Fruit fly (Drosophila melanogaster) whole organism, embryonic: ENCODE data around the gene CG13385.

ENCODE experiments used
- Atf6 ChIP-seq: fragments of 200-800 bp; sonication (Bioruptor generic); IDR thresholded peaks from 2 replicates; pipeline ENCODE4 v1.3.6; 2022; ENCODE audit warnings: missing biosample characterization, missing genetic modification characterization
- Blimp-1 ChIP-seq: fragments of 200-800 bp; sonication (Bioruptor generic); optimal IDR thresholded peaks from 3 replicates; lab custom pipeline; 2018; ENCODE audit warnings: missing biosample characterization, missing genetic modification characterization, mild to moderate bottlenecking, moderate library complexity, missing genetic modification reagents
- C15 ChIP-seq: fragments of 200-800 bp; sonication (Bioruptor generic); IDR thresholded peaks from 3 replicates; pipeline ENCODE4 v1.3.6; 2022; ENCODE audit warnings: missing biosample characterization, missing genetic modification characterization
- CG10267 ChIP-seq: fragments of 200-800 bp; sonication (Bioruptor generic); optimal IDR thresholded peaks from 2 replicates; lab custom pipeline; 2018; ENCODE audit warnings: missing biosample characterization, mild to moderate bottlenecking, missing genetic modification characterization, moderate library complexity
- CG11560 ChIP-seq: fragments of 200-800 bp; sonication (Bioruptor generic); IDR thresholded peaks from 3 replicates; pipeline ENCODE4 v1.3.6; 2022; ENCODE audit warnings: missing biosample characterization, missing genetic modification characterization
- CG11695 ChIP-seq: fragments of 200-800 bp; sonication (Bioruptor generic); IDR thresholded peaks from 3 replicates; pipeline ENCODE4 v1.3.6; 2022; ENCODE audit warnings: missing biosample characterization, missing genetic modification characterization
- CG12391 ChIP-seq: fragments of 200-800 bp; sonication (Bioruptor generic); optimal IDR thresholded peaks from 3 replicates; lab custom pipeline; 2018; ENCODE audit warnings: missing biosample characterization, mild to moderate bottlenecking, missing genetic modification characterization, moderate library complexity
- CG12659 ChIP-seq: fragments of 200-800 bp; sonication (Bioruptor generic); optimal IDR thresholded peaks from 3 replicates; lab custom pipeline; 2017; ENCODE audit warnings: mild to moderate bottlenecking, missing biosample characterization, missing genetic modification reagents, missing genetic modification characterization
- CG13775 ChIP-seq: fragments of 200-800 bp; sonication (Bioruptor generic); optimal IDR thresholded peaks from 3 replicates; lab custom pipeline; 2017; ENCODE audit warnings: missing biosample characterization, mild to moderate bottlenecking, missing genetic modification characterization
- CG16863 ChIP-seq: fragments of 200-800 bp; sonication (Bioruptor generic); optimal IDR thresholded peaks from 3 replicates; lab custom pipeline; 2016; ENCODE audit warnings: missing biosample characterization, missing genetic modification characterization
- CG2678 ChIP-seq: fragments of 200-800 bp; sonication (Bioruptor generic); optimal IDR thresholded peaks from 3 replicates; lab custom pipeline; 2019; ENCODE audit warnings: missing biosample characterization, mild to moderate bottlenecking, missing genetic modification characterization, moderate library complexity
- CG2875 ChIP-seq: fragments of 200-800 bp; sonication (Bioruptor generic); optimal IDR thresholded peaks from 2 replicates; lab custom pipeline; 2017; ENCODE audit warnings: missing biosample characterization, mild to moderate bottlenecking, missing genetic modification characterization, missing genetic modification reagents
- CG33557 ChIP-seq: fragments of 200-800 bp; sonication (Bioruptor generic); optimal IDR thresholded peaks from 2 replicates; lab custom pipeline; 2019; ENCODE audit warnings: missing biosample characterization, mild to moderate bottlenecking, missing genetic modification characterization, moderate library complexity
- CG34376 ChIP-seq: fragments of 200-800 bp; sonication (Bioruptor generic); optimal IDR thresholded peaks from 2 replicates; lab custom pipeline; 2018; ENCODE audit warnings: missing biosample characterization, mild to moderate bottlenecking, missing genetic modification characterization
- CG34422 ChIP-seq: fragments of 200-800 bp; sonication (Bioruptor generic); IDR thresholded peaks from 3 replicates; pipeline ENCODE4 v1.3.6; 2022; ENCODE audit warnings: missing biosample characterization, missing genetic modification characterization
- CG4617 ChIP-seq: fragments of 200-800 bp; sonication (Bioruptor generic); optimal IDR thresholded peaks from 3 replicates; lab custom pipeline; 2016; ENCODE audit warnings: missing biosample characterization, missing genetic modification characterization, borderline replicate concordance
- CG6689 ChIP-seq: fragments of 200-800 bp; sonication (Bioruptor generic); IDR thresholded peaks from 2 replicates; pipeline ENCODE4 v1.3.6; 2022; ENCODE audit warnings: missing biosample characterization, missing genetic modification characterization
- CG7839 ChIP-seq: fragments of 200-800 bp; sonication (Bioruptor generic); optimal IDR thresholded peaks from 3 replicates; lab custom pipeline; 2018; ENCODE audit warnings: missing biosample characterization, mild to moderate bottlenecking, missing genetic modification characterization, moderate library complexity
- CG7963 ChIP-seq: fragments of 200-800 bp; sonication (Bioruptor generic); IDR thresholded peaks from 3 replicates; pipeline ENCODE4 v1.3.6; 2022; ENCODE audit warnings: missing biosample characterization, missing genetic modification characterization; ENCODE audit not compliant: partially characterized antibody
- CG8359 ChIP-seq: fragments of 200-800 bp; sonication (Bioruptor generic); optimal IDR thresholded peaks from 2 replicates; lab custom pipeline; 2017; ENCODE audit warnings: missing biosample characterization, mild to moderate bottlenecking, missing genetic modification characterization, borderline replicate concordance
- CG8924 ChIP-seq: fragments of 200-800 bp; optimal IDR thresholded peaks from 3 replicates; lab custom pipeline; 2019; ENCODE audit warnings: missing biosample characterization, mild to moderate bottlenecking, missing genetic modification characterization, moderate library complexity
- CG8944 ChIP-seq: fragments of 200-800 bp; sonication (Bioruptor generic); optimal IDR thresholded peaks from 3 replicates; lab custom pipeline; 2016; ENCODE audit warnings: missing biosample characterization, missing genetic modification characterization
- CG9609 ChIP-seq: fragments of 200-800 bp; sonication (Bioruptor generic); optimal IDR thresholded peaks from 3 replicates; lab custom pipeline; 2016; ENCODE audit warnings: missing biosample characterization, missing genetic modification characterization
- Chrac-16 ChIP-seq: fragments of 200-800 bp; sonication (Bioruptor generic); optimal IDR thresholded peaks from 3 replicates; lab custom pipeline; 2016; ENCODE audit warnings: missing biosample characterization, missing genetic modification characterization
- Hmx ChIP-seq: fragments of 200-800 bp; sonication (Bioruptor generic); optimal IDR thresholded peaks from 2 replicates; lab custom pipeline; 2016; ENCODE audit warnings: missing biosample characterization, missing genetic modification characterization
- Hr78 ChIP-seq, 2 experiments: fragments of 200-800 bp in 1 of 2; fragments of >200 bp in 1 of 2; sonication (Bioruptor generic) in 1 of 2; optimal IDR thresholded peaks; 2 replicates each; lab custom pipeline; 2017 to 2019; ENCODE audit warnings: missing biosample characterization in 2 of 2, missing genetic modification characterization in 2 of 2, mild to moderate bottlenecking in 1 of 2, moderate library complexity in 1 of 2
- Nf-YB ChIP-seq: fragments of 200-800 bp; sonication (Bioruptor generic); optimal IDR thresholded peaks from 3 replicates; lab custom pipeline; 2019; ENCODE audit warnings: missing biosample characterization, mild to moderate bottlenecking, missing genetic modification characterization, moderate library complexity
- Rfx ChIP-seq: fragments of 200-800 bp; sonication (Bioruptor generic); IDR thresholded peaks from 2 replicates; pipeline ENCODE4 v1.3.6; 2022; ENCODE audit warnings: missing biosample characterization, missing genetic modification characterization
- Sin3A ChIP-seq: fragments of >200 bp; optimal IDR thresholded peaks from 2 replicates; lab custom pipeline; 2018
- Six4 ChIP-seq: fragments of 200-800 bp; sonication (Bioruptor generic); optimal IDR thresholded peaks from 2 replicates; lab custom pipeline; 2016; ENCODE audit warnings: missing biosample characterization, missing genetic modification characterization
- Sox102F ChIP-seq: fragments of 200-800 bp; sonication (Bioruptor generic); optimal IDR thresholded peaks from 2 replicates; lab custom pipeline; 2018; ENCODE audit warnings: missing biosample characterization, mild to moderate bottlenecking, missing genetic modification characterization, moderate library complexity
- Xrp1 ChIP-seq: fragments of 200-800 bp; sonication (Bioruptor generic); IDR thresholded peaks from 2 replicates; pipeline ENCODE4 v1.3.6; 2022; ENCODE audit warnings: missing biosample characterization, missing genetic modification characterization
- bigmax ChIP-seq: fragments of 200-800 bp; sonication (Bioruptor generic); optimal IDR thresholded peaks from 2 replicates; lab custom pipeline; 2018; ENCODE audit warnings: missing biosample characterization, mild to moderate bottlenecking, missing genetic modification characterization
- bsh ChIP-seq, 2 experiments: fragments of 200-800 bp; sonication (Bioruptor generic); optimal IDR thresholded peaks; 2 replicates each; lab custom pipeline; 2017 to 2018; ENCODE audit warnings: mild to moderate bottlenecking in 2 of 2, missing biosample characterization in 2 of 2, missing genetic modification characterization in 2 of 2, moderate library complexity in 1 of 2
- crc ChIP-seq: fragments of 200-800 bp; sonication (Bioruptor generic); optimal IDR thresholded peaks from 2 replicates; lab custom pipeline; 2016; ENCODE audit warnings: missing biosample characterization, missing genetic modification characterization
- dmrt99B ChIP-seq: fragments of 200-800 bp; sonication (Bioruptor generic); optimal IDR thresholded peaks from 2 replicates; lab custom pipeline; 2018; ENCODE audit warnings: missing biosample characterization, mild to moderate bottlenecking, missing genetic modification characterization, moderate library complexity
- fd64A ChIP-seq: fragments of 200-800 bp; sonication (Bioruptor generic); optimal IDR thresholded peaks from 3 replicates; lab custom pipeline; 2018; ENCODE audit warnings: missing biosample characterization, mild to moderate bottlenecking, missing genetic modification characterization
- gem ChIP-seq: fragments of 200-800 bp; sonication (Bioruptor generic); optimal IDR thresholded peaks from 2 replicates; lab custom pipeline; 2019; ENCODE audit warnings: missing biosample characterization, mild to moderate bottlenecking, missing genetic modification characterization, moderate library complexity
- hkb ChIP-seq, 2 experiments: fragments of 200-800 bp in 1 of 2; fragments of >200 bp in 1 of 2; sonication (Bioruptor generic) in 1 of 2; IDR thresholded peaks in 1 of 2; optimal IDR thresholded peaks in 1 of 2; 2 replicates each; pipeline versions ENCODE4 v1.3.6 to Lab custom; 2017 to 2022; ENCODE audit warnings: missing biosample characterization in 1 of 2, missing genetic modification characterization in 1 of 2
- ind ChIP-seq: fragments of 200-800 bp; sonication (Bioruptor generic); optimal IDR thresholded peaks from 3 replicates; lab custom pipeline; 2016; ENCODE audit warnings: missing biosample characterization, missing genetic modification characterization
- lov ChIP-seq, 2 experiments: fragments of 200-800 bp in 1 of 2; fragments of >200 bp in 1 of 2; sonication (Bioruptor generic) in 1 of 2; IDR thresholded peaks in 1 of 2; optimal IDR thresholded peaks in 1 of 2; 2 replicates in 1 of 2; 3 replicates in 1 of 2; pipeline versions ENCODE4 v1.3.6 to Lab custom; 2017 to 2022; ENCODE audit warnings: missing biosample characterization in 1 of 2, missing genetic modification characterization in 1 of 2
- nom ChIP-seq: fragments of 200-800 bp; sonication (Bioruptor generic); optimal IDR thresholded peaks from 2 replicates; lab custom pipeline; 2017; ENCODE audit warnings: missing biosample characterization, missing genetic modification characterization, mild to moderate bottlenecking, moderate library complexity, missing genetic modification reagents
- onecut ChIP-seq: fragments of 200-800 bp; sonication (Bioruptor generic); IDR thresholded peaks from 2 replicates; pipeline ENCODE4 v1.3.6; 2022; ENCODE audit warnings: missing biosample characterization, missing genetic modification characterization
- sens-2 ChIP-seq: fragments of 200-800 bp; sonication (Bioruptor generic); IDR thresholded peaks from 2 replicates; pipeline ENCODE4 v1.3.6; 2022; ENCODE audit warnings: missing biosample characterization, missing genetic modification characterization
- tap ChIP-seq: fragments of 200-800 bp; optimal IDR thresholded peaks from 3 replicates; lab custom pipeline; 2019; ENCODE audit warnings: missing biosample characterization, mild to moderate bottlenecking, missing genetic modification characterization, moderate library complexity
- trh ChIP-seq: fragments of 200-800 bp; sonication (Bioruptor generic); optimal IDR thresholded peaks from 2 replicates; lab custom pipeline; 2016; ENCODE audit warnings: missing biosample characterization, missing genetic modification characterization
- vnd ChIP-seq: fragments of 200-800 bp; sonication (Bioruptor generic); IDR thresholded peaks from 3 replicates; pipeline ENCODE4 v1.3.6; 2022; ENCODE audit warnings: missing biosample characterization, missing genetic modification characterization; ENCODE audit not compliant: partially characterized antibody

Gene CG13385

dm6 chr2L:8381508-8382036, 14.9 kb upstream of the CG13385 start, which contains the start of gene AlaRS (continued):
- TF ChIP-seq CG11560 (tag; lab: Robert Waterston, UW) (no peak), Sin3A (peak; percentile 3), onecut (GFP tag; lab: Robert Waterston, UW) (peak; percentile 10; the same call in 1 of the 2 replicates), Chrac-16 (GFP tag; lab: Kevin White, UChicago) (peak; percentile 16), Hmx (GFP tag; lab: Kevin White, UChicago) (no peak), CG34376 (GFP tag; lab: Kevin White, UChicago) (peak; percentile 41), CG12659 (peak; percentile 57), Hr78 (GFP tag; optimal IDR thresholded peaks at IDR 0.05; lab: Kevin White, UChicago) (no peak), CG8924 (tag; lab: Kevin White, UChicago) (peak; percentile 28), CG8944 (GFP tag; lab: Kevin White, UChicago) (no peak), Six4 (peak; percentile 18), bigmax (GFP tag; lab: Kevin White, UChicago) (peak; percentile 68), C15 (GFP tag; lab: Robert Waterston, UW) (no peak), CG16863 (no peak), tap (tag; lab: Kevin White, UChicago) (peak; percentile 4), CG8359 (no peak), crc (GFP tag; lab: Kevin White, UChicago) (no peak), nom (GFP tag; lab: Kevin White, UChicago) (peak; percentile 34), CG6689 (GFP tag; lab: Robert Waterston, UW) (peak; percentile 24; the same call in 1 of the 2 replicates), CG2678 (tag; lab: Kevin White, UChicago) (peak; percentile 50), Atf6 (GFP tag; lab: Robert Waterston, UW) (no peak), bsh (GFP tag; optimal IDR thresholded peaks at IDR 0.05; lab: Kevin White, UChicago) (peak; percentile 8 to 35), Sox102F (GFP tag; lab: Kevin White, UChicago) (peak; percentile 31), Rfx (GFP tag; lab: Robert Waterston, UW) (peak; percentile 41; the same call in 1 of the 2 replicates), CG7963 (GFP tag; lab: Robert Waterston, UW) (no peak), Blimp-1 (GFP tag; lab: Kevin White, UChicago) (peak; percentile 54), trh (GFP tag; lab: Kevin White, UChicago) (no peak), CG7839 (peak; percentile 46), CG34422 (GFP tag; lab: Robert Waterston, UW) (0 out of 3 replicates have a peak, but pooled peaks have one; percentile 26), hkb (optimal IDR thresholded peaks at IDR 0.05; lab: Kevin White, UChicago) (no peak), hkb (GFP tag; IDR thresholded peaks at IDR 0.05; lab: Robert Waterston, UW) (no peak; the same call in 1 of the 2 replicates), CG12391 (tag; lab: Kevin White, UChicago) (peak; percentile 67), ind (GFP tag; lab: Kevin White, UChicago) (peak; percentile 25), sens-2 (GFP tag; lab: Robert Waterston, UW) (no peak), CG9609 (GFP tag; lab: Kevin White, UChicago) (no peak), CG4617 (GFP tag; lab: Kevin White, UChicago) (peak; percentile 47), Xrp1 (peak; percentile 60; the same call in 1 of the 2 replicates), vnd (GFP tag; lab: Robert Waterston, UW) (peak; percentile 47; the same call in 2 of the 3 replicates), Nf-YB (GFP tag; lab: Kevin White, UChicago) (peak; percentile 1), CG10267 (tag; lab: Kevin White, UChicago) (peak; percentile 67), CG33557 (GFP tag; lab: Kevin White, UChicago) (no peak), fd64A (GFP tag; lab: Kevin White, UChicago) (no peak), CG11695 (GFP tag; lab: Robert Waterston, UW) (no peak), gem (tag; lab: Kevin White, UChicago) (peak; percentile 70), CG2875 (peak; percentile 2), lov (optimal IDR thresholded peaks at IDR 0.05; lab: Kevin White, UChicago) (no peak), lov (GFP tag; IDR thresholded peaks at IDR 0.05; lab: Robert Waterston, UW) (no peak), CG13775 (GFP tag; lab: Kevin White, UChicago) (peak; percentile 44), dmrt99B (tag; lab: Kevin White, UChicago) (peak; percentile 27)
